Worm (Caenorhabditis elegans) whole organism, early embryonic: ENCODE results near the gene F35F11.2.

ENCODE experiments used
- ceh-13 ChIP-seq: fragments of 200-800 bp; sonication (Bioruptor generic); optimal IDR thresholded peaks from 2 replicates; lab custom pipeline; 2018; ENCODE audit warnings: mild to moderate bottlenecking, missing genetic modification characterization, missing compliant biosample characterization
- tbx-37 ChIP-seq: fragments of 200-800 bp; sonication (Bioruptor generic); conservative IDR thresholded peaks from 2 replicates; pipeline ENCODE4 v1.3.6; 2022; ENCODE audit warnings: missing genetic modification reagents, missing genetic modification characterization, missing compliant biosample characterization

DNA sequence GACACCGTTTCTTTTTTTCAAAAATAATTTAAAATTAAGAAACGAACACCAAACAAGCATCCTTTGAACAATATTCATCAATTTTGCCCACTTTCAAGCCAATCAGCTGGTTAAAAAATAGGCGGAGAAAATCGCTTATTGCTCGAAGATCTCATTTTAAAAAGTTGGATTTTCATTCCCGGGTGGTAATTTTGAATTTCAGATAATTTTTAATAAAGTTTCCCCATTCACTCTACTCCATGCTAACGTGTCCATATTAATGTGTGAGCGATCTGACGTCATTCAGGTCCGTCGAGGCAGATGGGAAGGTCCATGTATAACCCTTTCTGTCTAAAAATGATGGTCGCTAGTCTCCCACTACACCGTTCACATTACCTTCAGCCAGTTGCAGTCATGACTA is 28.4 kb downstream of the F35F11.2 start, which contains the start of gene fbxb-55:
- TF ChIP-seq ceh-13 (GFP tag; lab: Kevin White, UChicago): no peak
- TF ChIP-seq tbx-37 (GFP tag; lab: Robert Waterston, UW): no peak
